Worm (Caenorhabditis elegans) whole organism, young adult: Measurements from ENCODE around the gene gcy-7.
A peak's percentile ranks its signal among the peaks of the same experiment; 100 is the strongest.

Experiments used
- B0019.2 ChIP-seq: fragments of 200-800 bp; sonication (Bioruptor generic); conservative IDR thresholded peaks from 2 replicates; pipeline ENCODE4 v1.3.6; 2022; ENCODE audit warnings: missing genetic modification reagents, missing genetic modification characterization, missing compliant biosample characterization
- C06A6.2 ChIP-seq: fragments of 200-800 bp; sonication (Bioruptor generic); conservative IDR thresholded peaks from 2 replicates; pipeline ENCODE4 v1.3.6; 2022; ENCODE audit warnings: missing genetic modification characterization, missing compliant biosample characterization
- C17E4.6 ChIP-seq: fragments of 200-800 bp; sonication (Bioruptor generic); IDR thresholded peaks from 2 replicates; pipeline ENCODE4 v1.3.6; 2022; ENCODE audit warnings: missing genetic modification reagents, missing genetic modification characterization, missing compliant biosample characterization
- D2030.7 ChIP-seq: fragments of 200-800 bp; sonication (Bioruptor generic); IDR thresholded peaks from 2 replicates; pipeline ENCODE4 v1.3.6; 2022; ENCODE audit warnings: missing genetic modification reagents, missing genetic modification characterization, missing compliant biosample characterization
- F23B12.7 ChIP-seq: sonication (generic microtip); optimal IDR thresholded peaks from 2 replicates; lab custom pipeline; 2017; ENCODE audit warnings: missing genetic modification characterization, mild to moderate bottlenecking, missing compliant biosample characterization, antibody characterized with exemption, moderate library complexity; ENCODE audit not compliant: insufficient read depth
- F33H1.4 ChIP-seq: fragments of 200-800 bp; sonication (Bioruptor generic); IDR thresholded peaks from 2 replicates; pipeline ENCODE4 v1.3.6; 2022; ENCODE audit warnings: missing genetic modification reagents, missing genetic modification characterization, missing compliant biosample characterization
- F37B4.10 ChIP-seq: fragments of 200-800 bp; sonication (Bioruptor generic); IDR thresholded peaks from 2 replicates; pipeline ENCODE4 v1.3.6; 2022; ENCODE audit warnings: missing genetic modification characterization, missing compliant biosample characterization
- F39B2.1 ChIP-seq: fragments of 200-800 bp; sonication (Bioruptor generic); IDR thresholded peaks from 2 replicates; pipeline ENCODE4 v1.3.6; 2022; ENCODE audit warnings: missing genetic modification reagents, missing genetic modification characterization, missing compliant biosample characterization
- F49E8.2 ChIP-seq: sonication (generic microtip); optimal IDR thresholded peaks from 3 replicates; lab custom pipeline; 2017; ENCODE audit warnings: missing genetic modification characterization, mild to moderate bottlenecking, missing compliant biosample characterization, antibody characterized with exemption, moderate library complexity; ENCODE audit not compliant: insufficient read depth
- K11D2.4 ChIP-seq: fragments of 200-800 bp; sonication (Bioruptor generic); IDR thresholded peaks from 2 replicates; pipeline ENCODE4 v1.3.6; 2022; ENCODE audit warnings: missing genetic modification reagents, missing genetic modification characterization, missing compliant biosample characterization
- T26A5.8 ChIP-seq: sonication (generic microtip); optimal IDR thresholded peaks from 2 replicates; lab custom pipeline; 2016; ENCODE audit warnings: missing genetic modification characterization, missing compliant biosample characterization
- Y53F4B.3 ChIP-seq: fragments of 200-800 bp; sonication (Bioruptor generic); IDR thresholded peaks from 2 replicates; pipeline ENCODE4 v1.3.6; 2022; ENCODE audit warnings: missing genetic modification reagents, missing genetic modification characterization, missing compliant biosample characterization
- Y53G8AR.9 ChIP-seq: fragments of 200-800 bp; sonication (Bioruptor generic); conservative IDR thresholded peaks from 2 replicates; pipeline ENCODE4 v1.3.6; 2022; ENCODE audit warnings: missing genetic modification reagents, missing genetic modification characterization, missing compliant biosample characterization
- Y56A3A.18 ChIP-seq: fragments of 200-800 bp; sonication (Bioruptor generic); IDR thresholded peaks from 2 replicates; pipeline ENCODE4 v1.3.6; 2022; ENCODE audit warnings: missing genetic modification reagents, missing genetic modification characterization, missing compliant biosample characterization
- Y79H2A.3 ChIP-seq: fragments of 200-800 bp; sonication (Bioruptor generic); conservative IDR thresholded peaks from 2 replicates; pipeline ENCODE4 v1.3.6; 2022; ENCODE audit warnings: missing genetic modification reagents, missing genetic modification characterization, missing compliant biosample characterization
- athp-1 ChIP-seq: sonication (generic microtip); optimal IDR thresholded peaks from 2 replicates; lab custom pipeline; 2017; ENCODE audit warnings: mild to moderate bottlenecking, missing genetic modification characterization, missing compliant biosample characterization
- attf-6 ChIP-seq: fragments of 200-800 bp; sonication (Bioruptor generic); IDR thresholded peaks from 2 replicates; pipeline ENCODE4 v1.3.6; 2022; ENCODE audit warnings: missing genetic modification reagents, missing genetic modification characterization, missing compliant biosample characterization
- bed-1 ChIP-seq: fragments of 200-800 bp; sonication (Bioruptor generic); IDR thresholded peaks from 2 replicates; pipeline ENCODE4 v1.3.6; 2022; ENCODE audit warnings: missing genetic modification reagents, missing genetic modification characterization, missing compliant biosample characterization
- ccch-3 ChIP-seq: fragments of 200-800 bp; sonication (Bioruptor generic); optimal IDR thresholded peaks from 2 replicates; lab custom pipeline; 2018; ENCODE audit warnings: mild to moderate bottlenecking, missing genetic modification characterization, missing compliant biosample characterization
- ceh-100 ChIP-seq: fragments of 200-800 bp; sonication (Bioruptor generic); IDR thresholded peaks from 2 replicates; pipeline ENCODE4 v1.3.6; 2022; ENCODE audit warnings: missing genetic modification reagents, missing genetic modification characterization, missing compliant biosample characterization
- ceh-27 ChIP-seq: fragments of 200-800 bp; sonication (Bioruptor generic); optimal IDR thresholded peaks from 2 replicates; lab custom pipeline; 2018; ENCODE audit warnings: mild to moderate bottlenecking, missing genetic modification characterization, moderate library complexity, missing compliant biosample characterization
- ceh-79 ChIP-seq: sonication (generic microtip); optimal IDR thresholded peaks from 2 replicates; lab custom pipeline; 2017; ENCODE audit warnings: mild to moderate bottlenecking, missing genetic modification characterization, missing compliant biosample characterization
- ceh-91 ChIP-seq: fragments of 200-800 bp; sonication (Bioruptor generic); IDR thresholded peaks from 2 replicates; pipeline ENCODE4 v1.3.6; 2022; ENCODE audit warnings: missing genetic modification reagents, missing genetic modification characterization, missing compliant biosample characterization
- chd-7 ChIP-seq: sonication (generic microtip); optimal IDR thresholded peaks from 2 replicates; lab custom pipeline; 2016; ENCODE audit warnings: mild to moderate bottlenecking, missing genetic modification characterization, moderate library complexity, missing compliant biosample characterization
- dox-1 ChIP-seq: fragments of 200-800 bp; sonication (Bioruptor generic); IDR thresholded peaks from 2 replicates; pipeline ENCODE4 v1.3.6; 2022; ENCODE audit warnings: missing genetic modification reagents, missing genetic modification characterization, missing compliant biosample characterization
- dpl-1 ChIP-seq: fragments of 150-350 bp; optimal IDR thresholded peaks from 2 replicates; lab custom pipeline; 2014; ENCODE audit warnings: missing biosample characterization, missing genetic modification reagents, missing genetic modification characterization
- egl-18 ChIP-seq: fragments of 200-800 bp; sonication (Bioruptor generic); IDR thresholded peaks from 2 replicates; pipeline ENCODE4 v1.3.6; 2022; ENCODE audit warnings: missing genetic modification reagents, missing genetic modification characterization, missing compliant biosample characterization
- egl-44 ChIP-seq: fragments of 200-800 bp; sonication (Bioruptor generic); IDR thresholded peaks from 2 replicates; pipeline ENCODE4 v1.3.6; 2022; ENCODE audit warnings: missing genetic modification reagents, missing genetic modification characterization, missing compliant biosample characterization
- egrh-3 ChIP-seq: fragments of 200-800 bp; sonication (Bioruptor generic); IDR thresholded peaks from 2 replicates; pipeline ENCODE4 v1.3.6; 2022; ENCODE audit warnings: missing genetic modification reagents, missing genetic modification characterization, missing compliant biosample characterization
- him-1 ChIP-seq: sonication (generic microtip); optimal IDR thresholded peaks from 2 replicates; lab custom pipeline; 2016; ENCODE audit warnings: missing genotype, missing genetic modification reagents, missing genetic modification characterization, missing compliant biosample characterization
- hlh-26 ChIP-seq: fragments of 200-800 bp; sonication (Bioruptor generic); conservative IDR thresholded peaks from 2 replicates; pipeline ENCODE4 v1.3.6; 2022; ENCODE audit warnings: missing genetic modification reagents, missing genetic modification characterization, missing compliant biosample characterization
- hmg-20 ChIP-seq: fragments of 200-800 bp; sonication (Bioruptor generic); IDR thresholded peaks from 2 replicates; pipeline ENCODE4 v1.3.6; 2022; ENCODE audit warnings: missing genetic modification reagents, missing genetic modification characterization, missing compliant biosample characterization
- hrde-1 ChIP-seq: sonication (generic microtip); optimal IDR thresholded peaks from 2 replicates; lab custom pipeline; 2016; ENCODE audit warnings: missing genetic modification characterization, mild to moderate bottlenecking, missing compliant biosample characterization, moderate library complexity, missing genotype, missing genetic modification reagents, borderline replicate concordance
- hsf-1 ChIP-seq: fragments of 200-800 bp; sonication (Bioruptor generic); IDR thresholded peaks from 2 replicates; pipeline ENCODE4 v1.3.6; 2022; ENCODE audit warnings: missing genetic modification reagents, missing genetic modification characterization, missing compliant biosample characterization
- lin-35 ChIP-seq, 3 experiments: fragments of 150-350 bp in 2 of 3; sonication (generic microtip) in 1 of 3; optimal IDR thresholded peaks; 2 replicates each; lab custom pipeline; 2014 to 2018; ENCODE audit warnings: missing biosample characterization in 3 of 3, missing genetic modification characterization in 3 of 3, missing genetic modification reagents in 3 of 3
- madf-3 ChIP-seq: fragments of 200-800 bp; sonication (Bioruptor generic); IDR thresholded peaks from 2 replicates; pipeline ENCODE4 v1.3.6; 2022; ENCODE audit warnings: missing genetic modification reagents, missing genetic modification characterization, missing compliant biosample characterization
- madf-8 ChIP-seq: fragments of 200-800 bp; sonication (Bioruptor generic); conservative IDR thresholded peaks from 2 replicates; pipeline ENCODE4 v1.3.6; 2022; ENCODE audit warnings: missing genetic modification reagents, missing genetic modification characterization, missing compliant biosample characterization
- pbrm-1 ChIP-seq: fragments of 200-800 bp; sonication (Bioruptor generic); IDR thresholded peaks from 2 replicates; pipeline ENCODE4 v1.3.6; 2022; ENCODE audit warnings: missing genetic modification reagents, missing genetic modification characterization, missing compliant biosample characterization
- snpc-1.1 ChIP-seq: sonication (generic microtip); optimal IDR thresholded peaks from 2 replicates; lab custom pipeline; 2017; ENCODE audit warnings: missing genetic modification characterization, mild to moderate bottlenecking, missing compliant biosample characterization, antibody characterized with exemption, moderate library complexity, missing genotype, missing genetic modification reagents; ENCODE audit not compliant: insufficient read depth
- snpc-3.4 ChIP-seq: sonication (generic microtip); optimal IDR thresholded peaks from 2 replicates; lab custom pipeline; 2017; ENCODE audit warnings: missing genetic modification characterization, mild to moderate bottlenecking, missing compliant biosample characterization, antibody characterized with exemption, moderate library complexity, missing genotype, missing genetic modification reagents
- tbp1 ChIP-seq: fragments of 200-800 bp; sonication (Bioruptor generic); optimal IDR thresholded peaks from 2 replicates; lab custom pipeline; 2018; ENCODE audit warnings: mild to moderate bottlenecking, missing genetic modification characterization, missing compliant biosample characterization
- tbx-9 ChIP-seq: sonication (generic microtip); optimal IDR thresholded peaks from 2 replicates; lab custom pipeline; 2016; ENCODE audit warnings: borderline replicate concordance, missing genetic modification characterization, inconsistent platforms, missing compliant biosample characterization
- zfh-2 ChIP-seq: fragments of 200-800 bp; sonication (Bioruptor generic); conservative IDR thresholded peaks from 2 replicates; pipeline ENCODE4 v1.3.6; 2022; ENCODE audit warnings: missing genetic modification reagents, missing genetic modification characterization, missing compliant biosample characterization
- ztf-18 ChIP-seq: sonication (generic microtip); optimal IDR thresholded peaks from 2 replicates; lab custom pipeline; 2016; ENCODE audit warnings: missing genotype, mild to moderate bottlenecking, missing genetic modification characterization, missing compliant biosample characterization
- ztf-26 ChIP-seq: sonication (generic microtip); optimal IDR thresholded peaks from 2 replicates; lab custom pipeline; 2017; ENCODE audit warnings: missing genetic modification characterization, missing compliant biosample characterization
- ztf-28 ChIP-seq: fragments of 200-800 bp; sonication (Bioruptor generic); IDR thresholded peaks from 2 replicates; pipeline ENCODE4 v1.3.6; 2022; ENCODE audit warnings: missing genetic modification reagents, missing genetic modification characterization, missing compliant biosample characterization
- ztf-6 ChIP-seq: fragments of 200-800 bp; sonication (Bioruptor generic); IDR thresholded peaks from 2 replicates; pipeline ENCODE4 v1.3.6; 2022; ENCODE audit warnings: missing genetic modification reagents, missing genetic modification characterization, missing compliant biosample characterization

Gene gcy-7

DNA sequence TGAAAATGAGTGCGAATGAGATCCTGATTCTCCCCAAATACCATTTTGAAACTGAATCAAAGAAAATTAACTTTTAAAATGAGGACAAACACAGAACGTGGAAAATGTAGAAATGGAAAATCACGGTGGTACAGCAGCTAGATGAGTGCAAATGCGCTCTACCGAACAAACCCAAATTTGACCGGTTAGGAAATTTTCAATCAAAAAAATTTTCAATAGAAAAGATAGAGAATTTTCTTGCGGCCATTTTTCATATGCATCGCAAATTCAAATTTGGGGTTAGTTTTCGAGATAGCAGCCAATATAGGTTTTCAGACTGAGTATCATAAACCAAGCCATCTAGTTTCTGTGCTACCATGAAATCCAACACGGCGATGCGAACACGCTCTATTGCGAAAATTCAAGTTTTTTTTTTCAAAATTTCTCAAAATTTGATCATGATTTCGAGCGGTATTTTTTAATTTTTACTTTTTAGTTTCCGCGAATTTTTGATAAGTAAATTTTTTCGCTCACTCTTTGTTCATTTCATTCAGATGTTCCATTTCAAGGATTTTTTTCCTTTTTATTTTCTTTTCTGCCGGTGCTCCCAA is 26.4 kb downstream of the gcy-7 start, which contains the start of gene vha-18 (continued):
- peak; percentile 74; the same call in 1 of the 2 replicates for TF ChIP-seq pbrm-1 (GFP tag; lab: Robert Waterston, UW)
- peak; percentile 58 for TF ChIP-seq him-1 (tag; lab: Kevin White, UChicago)
- peak; percentile 76; the same call in 1 of the 2 replicates for TF ChIP-seq Y79H2A.3
- TF ChIP-seq ceh-91 (GFP tag; lab: Robert Waterston, UW), result peak; percentile 99
- TF ChIP-seq snpc-3.4 (tag; lab: Kevin White, UChicago), result peak; percentile 86
- peak; percentile 97 for TF ChIP-seq D2030.7 (GFP tag; lab: Robert Waterston, UW)
- no peak for TF ChIP-seq ccch-3 (GFP tag; lab: Kevin White, UChicago)
- TF ChIP-seq egrh-3 (GFP tag; lab: Robert Waterston, UW), result 0 out of 2 replicates have a peak, but pooled peaks have one; percentile 9
- TF ChIP-seq zfh-2 (GFP tag; lab: Robert Waterston, UW), result no peak
- TF ChIP-seq hlh-26 (GFP tag; lab: Robert Waterston, UW), result no peak
- peak; percentile 74 for TF ChIP-seq F49E8.2 (tag; lab: Kevin White, UChicago)
- peak; percentile 85; the same call in 1 of the 2 replicates for TF ChIP-seq ztf-28
- TF ChIP-seq K11D2.4 (GFP tag; lab: Robert Waterston, UW), result no peak
- TF ChIP-seq Y53F4B.3 (GFP tag; lab: Robert Waterston, UW), result peak; percentile 39; the same call in 1 of the 2 replicates
- TF ChIP-seq egl-18 (GFP tag; lab: Robert Waterston, UW), result no peak
- TF ChIP-seq lin-35 (GFP tag; optimal IDR thresholded peaks at IDR 0.05; lab: Kevin White, UChicago), result no peak
- peak; percentile 94 for TF ChIP-seq madf-8 (GFP tag; lab: Robert Waterston, UW)
- no peak for TF ChIP-seq bed-1 (GFP tag; lab: Robert Waterston, UW)
- no peak for TF ChIP-seq F23B12.7 (tag; lab: Kevin White, UChicago)
- TF ChIP-seq Y56A3A.18 (GFP tag; lab: Robert Waterston, UW), result no peak
- peak; percentile 89 for TF ChIP-seq madf-3
- peak; percentile 71 for TF ChIP-seq attf-6 (GFP tag; lab: Robert Waterston, UW)
- TF ChIP-seq chd-7, result no peak
- TF ChIP-seq F39B2.1 (GFP tag; lab: Robert Waterston, UW), result no peak
- peak; percentile 70 for TF ChIP-seq ztf-18 (tag; lab: Kevin White, UChicago)
- no peak for TF ChIP-seq C06A6.2 (GFP tag; lab: Robert Waterston, UW)
- TF ChIP-seq B0019.2 (GFP tag; lab: Robert Waterston, UW), result peak; percentile 90
- peak; percentile 49 for TF ChIP-seq hrde-1 (tag; lab: Kevin White, UChicago)
- no peak for TF ChIP-seq ztf-6 (GFP tag; lab: Robert Waterston, UW)
- no peak for TF ChIP-seq ceh-27 (GFP tag; lab: Kevin White, UChicago)
- TF ChIP-seq hmg-20 (GFP tag; lab: Robert Waterston, UW), result no peak
- TF ChIP-seq athp-1 (tag; lab: Kevin White, UChicago), result peak; percentile 3
- TF ChIP-seq hsf-1 (GFP tag; lab: Robert Waterston, UW), result peak; percentile 89
- no peak for TF ChIP-seq ztf-26 (tag; lab: Kevin White, UChicago)
- TF ChIP-seq egl-44 (GFP tag; lab: Robert Waterston, UW), result no peak
- peak; percentile 80; the same call in 1 of the 2 replicates for TF ChIP-seq C17E4.6
- peak; percentile 55 for TF ChIP-seq snpc-1.1 (tag; lab: Kevin White, UChicago)
- TF ChIP-seq dpl-1 (GFP tag; lab: Kevin White, UChicago), result peak; percentile 72
- peak; percentile 92 for TF ChIP-seq dox-1 (GFP tag; lab: Robert Waterston, UW)
- no peak for TF ChIP-seq T26A5.8 (tag; lab: Kevin White, UChicago)
- no peak for TF ChIP-seq ceh-79 (tag; lab: Kevin White, UChicago)
- peak; percentile 86 for TF ChIP-seq F33H1.4 (GFP tag; lab: Robert Waterston, UW)
- peak; percentile 75 for TF ChIP-seq ceh-100 (GFP tag; lab: Robert Waterston, UW)
- TF ChIP-seq tbp1 (GFP tag; lab: Kevin White, UChicago), result peak; percentile 63
- no peak for TF ChIP-seq F37B4.10 (GFP tag; lab: Robert Waterston, UW)
- 0 out of 2 replicates have a peak, but pooled peaks have one; percentile 60 for TF ChIP-seq Y53G8AR.9 (GFP tag; lab: Robert Waterston, UW)
- no peak for TF ChIP-seq tbx-9 (tag; lab: Kevin White, UChicago)
